Worm (Caenorhabditis elegans) whole organism, young adult: ENCODE results near the gene C25H3.1.
A peak's percentile ranks its signal among the peaks of the same experiment; 100 is the strongest.
"Not testable (repeated sequence)": the region's sequence is repeated elsewhere in the genome, so short reads cannot be mapped to it uniquely, and the experiment has no call there.

ENCODE experiments used
- B0336.3 ChIP-seq: fragments of 200-800 bp; sonication (Bioruptor generic); IDR thresholded peaks from 2 replicates; pipeline ENCODE4 v1.3.6; 2022; ENCODE audit warnings: missing genetic modification characterization, missing compliant biosample characterization
- D2030.7 ChIP-seq: fragments of 200-800 bp; sonication (Bioruptor generic); IDR thresholded peaks from 2 replicates; pipeline ENCODE4 v1.3.6; 2022; ENCODE audit warnings: missing genetic modification reagents, missing genetic modification characterization, missing compliant biosample characterization
- K12H6.12 ChIP-seq: fragments of 200-800 bp; sonication (Bioruptor generic); optimal IDR thresholded peaks from 2 replicates; lab custom pipeline; 2018; ENCODE audit warnings: mild to moderate bottlenecking, missing genetic modification characterization, missing compliant biosample characterization
- Y53G8AR.9 ChIP-seq: fragments of 200-800 bp; sonication (Bioruptor generic); conservative IDR thresholded peaks from 2 replicates; pipeline ENCODE4 v1.3.6; 2022; ENCODE audit warnings: missing genetic modification reagents, missing genetic modification characterization, missing compliant biosample characterization
- Y56A3A.18 ChIP-seq: fragments of 200-800 bp; sonication (Bioruptor generic); IDR thresholded peaks from 2 replicates; pipeline ENCODE4 v1.3.6; 2022; ENCODE audit warnings: missing genetic modification reagents, missing genetic modification characterization, missing compliant biosample characterization
- Y67H2A.10 ChIP-seq: fragments of 200-800 bp; sonication (Bioruptor generic); conservative IDR thresholded peaks from 2 replicates; pipeline ENCODE4 v1.3.6; 2022; ENCODE audit warnings: missing genetic modification reagents, missing genetic modification characterization, missing compliant biosample characterization
- akir-1 ChIP-seq: fragments of 200-800 bp; sonication (Bioruptor generic); optimal IDR thresholded peaks from 2 replicates; lab custom pipeline; 2018; ENCODE audit warnings: mild to moderate bottlenecking, missing genetic modification characterization, moderate library complexity, missing compliant biosample characterization
- aptf-2 ChIP-seq: fragments of 200-800 bp; sonication (Bioruptor generic); conservative IDR thresholded peaks from 2 replicates; pipeline ENCODE4 v1.3.6; 2022; ENCODE audit warnings: missing genetic modification reagents, missing genetic modification characterization, missing compliant biosample characterization
- athp-1 ChIP-seq: sonication (generic microtip); optimal IDR thresholded peaks from 2 replicates; lab custom pipeline; 2017; ENCODE audit warnings: mild to moderate bottlenecking, missing genetic modification characterization, missing compliant biosample characterization
- attf-5 ChIP-seq: fragments of 200-800 bp; sonication (Bioruptor generic); optimal IDR thresholded peaks from 2 replicates; lab custom pipeline; 2018; ENCODE audit warnings: mild to moderate bottlenecking, missing genetic modification characterization, missing compliant biosample characterization
- cebp-1 ChIP-seq, 2 experiments: fragments of 200-800 bp in 1 of 2; sonication (Bioruptor generic) in 1 of 2; sonication (generic microtip) in 1 of 2; IDR thresholded peaks in 1 of 2; optimal IDR thresholded peaks in 1 of 2; 2 replicates each; pipeline versions ENCODE4 v1.3.6 to Lab custom; 2017 to 2022; ENCODE audit warnings: missing compliant biosample characterization in 2 of 2, missing genetic modification characterization in 2 of 2, mild to moderate bottlenecking in 1 of 2, missing genetic modification reagents in 1 of 2, moderate library complexity in 1 of 2
- ceh-58 ChIP-seq: fragments of 200-800 bp; sonication (Bioruptor generic); IDR thresholded peaks from 2 replicates; pipeline ENCODE4 v1.3.6; 2022; ENCODE audit warnings: missing genetic modification characterization, missing compliant biosample characterization
- dox-1 ChIP-seq: fragments of 200-800 bp; sonication (Bioruptor generic); IDR thresholded peaks from 2 replicates; pipeline ENCODE4 v1.3.6; 2022; ENCODE audit warnings: missing genetic modification reagents, missing genetic modification characterization, missing compliant biosample characterization
- gei-17 ChIP-seq: fragments of 200-800 bp; sonication (Bioruptor generic); optimal IDR thresholded peaks from 2 replicates; lab custom pipeline; 2018; ENCODE audit warnings: mild to moderate bottlenecking, missing genetic modification characterization, missing compliant biosample characterization
- hmg-1.2 ChIP-seq: fragments of 200-800 bp; sonication (Bioruptor generic); IDR thresholded peaks from 2 replicates; pipeline ENCODE4 v1.3.6; 2022; ENCODE audit warnings: missing genetic modification reagents, missing genetic modification characterization, missing compliant biosample characterization
- lin-35 ChIP-seq, 3 experiments: fragments of 150-350 bp in 2 of 3; sonication (generic microtip) in 1 of 3; optimal IDR thresholded peaks; 2 replicates each; lab custom pipeline; 2014 to 2018; ENCODE audit warnings: missing biosample characterization in 3 of 3, missing genetic modification characterization in 3 of 3, missing genetic modification reagents in 3 of 3
- lin-40 ChIP-seq: sonication (generic microtip); optimal IDR thresholded peaks from 2 replicates; lab custom pipeline; 2016; ENCODE audit warnings: missing genetic modification characterization, mild to moderate bottlenecking, missing compliant biosample characterization, missing genotype, missing genetic modification reagents
- madf-10 ChIP-seq: sonication (generic microtip); optimal IDR thresholded peaks from 2 replicates; lab custom pipeline; 2016; ENCODE audit warnings: mild to moderate bottlenecking, missing genetic modification characterization, missing compliant biosample characterization
- madf-3 ChIP-seq: fragments of 200-800 bp; sonication (Bioruptor generic); IDR thresholded peaks from 2 replicates; pipeline ENCODE4 v1.3.6; 2022; ENCODE audit warnings: missing genetic modification reagents, missing genetic modification characterization, missing compliant biosample characterization
- madf-6 ChIP-seq: fragments of 200-800 bp; sonication (Bioruptor generic); IDR thresholded peaks from 2 replicates; pipeline ENCODE4 v1.3.6; 2022; ENCODE audit warnings: missing genetic modification reagents, missing genetic modification characterization, missing compliant biosample characterization
- nfyb-1 ChIP-seq: fragments of 200-800 bp; sonication (Bioruptor generic); IDR thresholded peaks from 2 replicates; pipeline ENCODE4 v1.3.6; 2022; ENCODE audit warnings: missing genetic modification reagents, missing genetic modification characterization, missing compliant biosample characterization
- nhr-80 ChIP-seq: sonication (generic microtip); optimal IDR thresholded peaks from 2 replicates; lab custom pipeline; 2016; ENCODE audit warnings: missing genetic modification characterization, missing compliant biosample characterization
- pbrm-1 ChIP-seq: fragments of 200-800 bp; sonication (Bioruptor generic); IDR thresholded peaks from 2 replicates; pipeline ENCODE4 v1.3.6; 2022; ENCODE audit warnings: missing genetic modification reagents, missing genetic modification characterization, missing compliant biosample characterization
- repo-1 ChIP-seq: sonication (generic microtip); optimal IDR thresholded peaks from 2 replicates; lab custom pipeline; 2017; ENCODE audit warnings: mild to moderate bottlenecking, missing genetic modification characterization, missing compliant biosample characterization
- snpc-1.1 ChIP-seq: sonication (generic microtip); optimal IDR thresholded peaks from 2 replicates; lab custom pipeline; 2017; ENCODE audit warnings: missing genetic modification characterization, mild to moderate bottlenecking, missing compliant biosample characterization, antibody characterized with exemption, moderate library complexity, missing genotype, missing genetic modification reagents; ENCODE audit not compliant: insufficient read depth
- snpc-4 ChIP-seq, 5 experiments: fragments of 150-350 bp in 1 of 5; sonication (generic microtip) in 4 of 5; optimal IDR thresholded peaks; 2 replicates each; lab custom pipeline; 2014 to 2018; ENCODE audit warnings: missing genetic modification characterization in 5 of 5, missing biosample characterization in 3 of 5, antibody characterized with exemption in 2 of 5, mild to moderate bottlenecking in 2 of 5, missing compliant biosample characterization in 2 of 5, missing genotype in 2 of 5, moderate library complexity in 2 of 5, missing genetic modification reagents in 1 of 5
- sptf-2 ChIP-seq: fragments of 200-800 bp; sonication (Bioruptor generic); optimal IDR thresholded peaks from 2 replicates; lab custom pipeline; 2018; ENCODE audit warnings: mild to moderate bottlenecking, missing genetic modification characterization, missing compliant biosample characterization
- tbp1 ChIP-seq: fragments of 200-800 bp; sonication (Bioruptor generic); optimal IDR thresholded peaks from 2 replicates; lab custom pipeline; 2018; ENCODE audit warnings: mild to moderate bottlenecking, missing genetic modification characterization, missing compliant biosample characterization
- tlf-1 ChIP-seq: fragments of 200-800 bp; sonication (Bioruptor generic); optimal IDR thresholded peaks from 2 replicates; lab custom pipeline; 2018; ENCODE audit warnings: mild to moderate bottlenecking, missing genetic modification characterization, missing compliant biosample characterization
- ztf-18 ChIP-seq: sonication (generic microtip); optimal IDR thresholded peaks from 2 replicates; lab custom pipeline; 2016; ENCODE audit warnings: missing genotype, mild to moderate bottlenecking, missing genetic modification characterization, missing compliant biosample characterization
- ztf-6 ChIP-seq: fragments of 200-800 bp; sonication (Bioruptor generic); IDR thresholded peaks from 2 replicates; pipeline ENCODE4 v1.3.6; 2022; ENCODE audit warnings: missing genetic modification reagents, missing genetic modification characterization, missing compliant biosample characterization

Gene C25H3.1

ce11 chrII:5688959-5689358 is 9.9 kb upstream of the C25H3.1 start, which contains the start of gene C25H3.11:
Gene C25H3.11, minus strand, starts transcription at chrII:5689040.
- TF ChIP-seq akir-1 (no peak), hmg-1.2 (GFP tag; lab: Robert Waterston, UW) (0 out of 2 replicates have a peak, but pooled peaks have one; percentile 19), ztf-6 (GFP tag; lab: Robert Waterston, UW) (no peak), dox-1 (GFP tag; lab: Robert Waterston, UW) (peak; percentile 71), nhr-80 (tag; lab: Kevin White, UChicago) (peak; percentile 61), Y67H2A.10 (GFP tag; lab: Robert Waterston, UW) (no peak), madf-10 (tag; lab: Kevin White, UChicago) (peak; percentile 10), snpc-1.1 (tag; lab: Kevin White, UChicago) (no peak), snpc-4 (GFP tag; optimal IDR thresholded peaks at IDR 0.05; lab: Kevin White, UChicago) (no peak), snpc-4 (tag; optimal IDR thresholded peaks at IDR 0.05; lab: Kevin White, UChicago) (peak in 3 of 4 experiments; percentile 10 to 46 (median 33)), nfyb-1 (GFP tag; lab: Robert Waterston, UW) (0 out of 2 replicates have a peak, but pooled peaks have one; percentile 37), athp-1 (tag; lab: Kevin White, UChicago) (peak; percentile 17), ztf-18 (tag; lab: Kevin White, UChicago) (peak; percentile 15), ceh-58 (GFP tag; lab: Robert Waterston, UW) (no peak), madf-6 (peak; percentile 12; the same call in 1 of the 2 replicates), Y56A3A.18 (0 out of 2 replicates have a peak, but pooled peaks have one; percentile 53), Y53G8AR.9 (GFP tag; lab: Robert Waterston, UW) (peak; percentile 29; the same call in 1 of the 2 replicates), lin-40 (tag; lab: Kevin White, UChicago) (peak; percentile 6), tlf-1 (GFP tag; lab: Kevin White, UChicago) (peak; percentile 21), repo-1 (tag; lab: Kevin White, UChicago) (peak; percentile 31), lin-35 (GFP tag; optimal IDR thresholded peaks at IDR 0.05; lab: Kevin White, UChicago) (peak in 1 of 3 experiments; percentile 2), sptf-2 (no peak), tbp1 (GFP tag; lab: Kevin White, UChicago) (peak; percentile 41), B0336.3 (GFP tag; lab: Robert Waterston, UW) (peak; percentile 31), pbrm-1 (GFP tag; lab: Robert Waterston, UW) (peak; percentile 7; the same call in 1 of the 2 replicates), aptf-2 (GFP tag; lab: Robert Waterston, UW) (0 out of 2 replicates have a peak, but pooled peaks have one; percentile 28), K12H6.12 (tag; lab: Kevin White, UChicago) (peak; percentile 20), gei-17 (no peak), cebp-1 (GFP tag; IDR thresholded peaks at IDR 0.05; lab: Robert Waterston, UW) (no peak; the same call in 1 of the 2 replicates), cebp-1 (tag; optimal IDR thresholded peaks at IDR 0.05; lab: Kevin White, UChicago) (peak; percentile 63), D2030.7 (GFP tag; lab: Robert Waterston, UW) (0 out of 2 replicates have a peak, but pooled peaks have one; percentile 21), attf-5 (GFP tag; lab: Kevin White, UChicago) (peak; percentile 79)

ce11 chrII:5691216-5691771 is 7.6 kb upstream of the C25H3.1 start, which contains the start of the genes ndub-5 and eif-2D:
Gene ndub-5, minus strand, starts transcription at chrII:5691353.
Gene eif-2D, plus strand, starts transcription at chrII:5691721.
- TF ChIP-seq madf-3 (GFP tag; lab: Robert Waterston, UW) = no peak
- peak; percentile 2 for TF ChIP-seq snpc-1.1 (tag; lab: Kevin White, UChicago)
- TF ChIP-seq snpc-4 (GFP tag; optimal IDR thresholded peaks at IDR 0.05; lab: Kevin White, UChicago) = no peak
- peak in 1 of 4 experiments; percentile 23 for TF ChIP-seq snpc-4 (tag; optimal IDR thresholded peaks at IDR 0.05; lab: Kevin White, UChicago)
- TF ChIP-seq tbp1 (GFP tag; lab: Kevin White, UChicago) = no peak

- TF ChIP-seq snpc-1.1 (tag; lab: Kevin White, UChicago) (peak; percentile 56), snpc-4 (tag; optimal IDR thresholded peaks at IDR 0.05; lab: Kevin White, UChicago) (peak in 2 of 4 experiments; percentile 64 to 82)
- TF ChIP-seq snpc-4 (GFP tag; optimal IDR thresholded peaks at IDR 0.05; lab: Kevin White, UChicago) = not testable (repeated sequence)
Measured at ce11 chrII:5692919-5693318, 6.0 kb upstream of the C25H3.1 start.
